Worm (Caenorhabditis elegans) whole organism, L1 larva: ENCODE results near the gene golg-2.

ENCODE experiments used
- C04F5.9 ChIP-seq: sonication (generic microtip); optimal IDR thresholded peaks from 2 replicates; lab custom pipeline; 2016; ENCODE audit warnings: missing genetic modification characterization, missing compliant biosample characterization
- C34B4.2 ChIP-seq: sonication (generic microtip); optimal IDR thresholded peaks from 2 replicates; lab custom pipeline; 2017; ENCODE audit warnings: mild to moderate bottlenecking, missing genetic modification characterization, missing compliant biosample characterization
- alr-1 ChIP-seq: fragments of 200-800 bp; sonication (Bioruptor generic); optimal IDR thresholded peaks from 2 replicates; lab custom pipeline; 2018; ENCODE audit warnings: borderline replicate concordance, mild to moderate bottlenecking, missing genetic modification characterization, missing compliant biosample characterization
- aly-2 ChIP-seq: fragments of 150-350 bp; optimal IDR thresholded peaks from 2 replicates; lab custom pipeline; 2014; ENCODE audit warnings: missing biosample characterization, missing genetic modification characterization
- ama-1 ChIP-seq: fragments of 150-350 bp; optimal IDR thresholded peaks from 2 replicates; lab custom pipeline; 2014
- blmp-1 ChIP-seq: fragments of 150-350 bp; optimal IDR thresholded peaks from 2 replicates; lab custom pipeline; 2014; ENCODE audit warnings: missing biosample characterization, missing genetic modification characterization
- ceh-63 ChIP-seq: fragments of 200-800 bp; sonication (Bioruptor generic); optimal IDR thresholded peaks from 2 replicates; lab custom pipeline; 2018; ENCODE audit warnings: mild to moderate bottlenecking, missing genetic modification characterization, missing compliant biosample characterization
- ceh-8 ChIP-seq: fragments of 200-800 bp; sonication (Bioruptor generic); optimal IDR thresholded peaks from 2 replicates; lab custom pipeline; 2018; ENCODE audit warnings: mild to moderate bottlenecking, missing genetic modification characterization, moderate library complexity, missing compliant biosample characterization
- ceh-90 ChIP-seq: sonication (generic microtip); optimal IDR thresholded peaks from 2 replicates; lab custom pipeline; 2016; ENCODE audit warnings: missing genetic modification characterization, missing compliant biosample characterization
- dpl-1 ChIP-seq, 3 experiments: fragments of 150-350 bp in 2 of 3; sonication (generic microtip) in 1 of 3; optimal IDR thresholded peaks; 2 replicates each; lab custom pipeline; 2014 to 2017; ENCODE audit warnings: missing biosample characterization in 3 of 3, missing genetic modification characterization in 3 of 3, missing genetic modification reagents in 3 of 3
- dsc-1 ChIP-seq: sonication (generic microtip); optimal IDR thresholded peaks from 2 replicates; lab custom pipeline; 2016; ENCODE audit warnings: mild to moderate bottlenecking, missing genetic modification characterization, missing compliant biosample characterization
- egl-13 ChIP-seq: sonication (generic microtip); optimal IDR thresholded peaks from 2 replicates; lab custom pipeline; 2016; ENCODE audit warnings: missing genotype, missing genetic modification reagents, missing genetic modification characterization, missing compliant biosample characterization
- elt-2 ChIP-seq: sonication (generic microtip); optimal IDR thresholded peaks from 2 replicates; lab custom pipeline; 2016; ENCODE audit warnings: missing genetic modification characterization, mild to moderate bottlenecking, inconsistent platforms, missing compliant biosample characterization, missing genetic modification reagents
- elt-3 ChIP-seq, 6 experiments: fragments of 150-350 bp in 1 of 6; sonication (generic microtip); optimal IDR thresholded peaks; 2 replicates each; lab custom pipeline; 2017 to 2018; ENCODE audit warnings: missing biosample characterization in 6 of 6, missing genetic modification characterization in 6 of 6, inconsistent platforms in 1 of 6
- ets-5 ChIP-seq: fragments of 200-800 bp; sonication (Bioruptor generic); IDR thresholded peaks from 2 replicates; pipeline ENCODE4 v1.3.6; 2022; ENCODE audit warnings: missing genetic modification characterization, missing compliant biosample characterization
- fkh-10 ChIP-seq: sonication (generic microtip); optimal IDR thresholded peaks from 2 replicates; lab custom pipeline; 2017; ENCODE audit warnings: missing biosample characterization, missing genetic modification reagents, missing genetic modification characterization
- fkh-4 ChIP-seq: sonication (generic microtip); optimal IDR thresholded peaks from 2 replicates; lab custom pipeline; 2016; ENCODE audit warnings: missing compliant biosample characterization, missing genetic modification characterization, borderline replicate concordance
- fkh-8 ChIP-seq: sonication (generic microtip); optimal IDR thresholded peaks from 2 replicates; lab custom pipeline; 2016; ENCODE audit warnings: mild to moderate bottlenecking, missing genetic modification characterization, missing compliant biosample characterization
- hpl-2 ChIP-seq: fragments of 150-350 bp; optimal IDR thresholded peaks from 2 replicates; lab custom pipeline; 2014; ENCODE audit warnings: missing biosample characterization, missing genetic modification reagents, missing genetic modification characterization
- jun-1 ChIP-seq: fragments of 150-350 bp; optimal IDR thresholded peaks from 2 replicates; lab custom pipeline; 2014; ENCODE audit warnings: missing biosample characterization, missing genetic modification reagents, missing genetic modification characterization
- lin-13 ChIP-seq: fragments of 150-350 bp; optimal IDR thresholded peaks from 2 replicates; lab custom pipeline; 2014; ENCODE audit warnings: missing biosample characterization, missing genetic modification reagents, missing genetic modification characterization
- lin-14 ChIP-seq: fragments of 200-800 bp; sonication (Bioruptor generic); optimal IDR thresholded peaks from 2 replicates; lab custom pipeline; 2018; ENCODE audit warnings: mild to moderate bottlenecking, missing genetic modification characterization, moderate library complexity, missing compliant biosample characterization
- lsy-2 ChIP-seq, 2 experiments: fragments of 150-350 bp; optimal IDR thresholded peaks; 2 replicates each; lab custom pipeline; 2014; ENCODE audit warnings: missing biosample characterization in 2 of 2, missing genetic modification characterization in 2 of 2
- mef-2 ChIP-seq: fragments of 150-350 bp; optimal IDR thresholded peaks from 2 replicates; lab custom pipeline; 2014; ENCODE audit warnings: missing biosample characterization, missing genetic modification characterization
- nhr-12 ChIP-seq: sonication (generic microtip); optimal IDR thresholded peaks from 2 replicates; lab custom pipeline; 2017; ENCODE audit warnings: missing biosample characterization, missing genetic modification characterization
- nhr-47 ChIP-seq: sonication (generic microtip); optimal IDR thresholded peaks from 2 replicates; lab custom pipeline; 2016; ENCODE audit warnings: mild to moderate bottlenecking, missing genetic modification characterization, moderate library complexity, missing compliant biosample characterization
- nhr-71 ChIP-seq: sonication (generic microtip); optimal IDR thresholded peaks from 2 replicates; lab custom pipeline; 2016; ENCODE audit warnings: mild to moderate bottlenecking, missing genetic modification characterization, moderate library complexity, missing compliant biosample characterization
- nhr-76 ChIP-seq: sonication (generic microtip); optimal IDR thresholded peaks from 2 replicates; lab custom pipeline; 2017; ENCODE audit warnings: missing biosample characterization, missing genetic modification characterization
- nhr-77 ChIP-seq: fragments of 150-350 bp; optimal IDR thresholded peaks from 2 replicates; lab custom pipeline; 2014; ENCODE audit warnings: missing biosample characterization, missing genetic modification characterization
- pag-3 ChIP-seq: sonication (generic microtip); optimal IDR thresholded peaks from 2 replicates; lab custom pipeline; 2017; ENCODE audit warnings: missing genetic modification characterization, mild to moderate bottlenecking, missing compliant biosample characterization, antibody characterized with exemption, borderline replicate concordance; ENCODE audit not compliant: insufficient read depth
- pax-3 ChIP-seq: fragments of 200-800 bp; sonication (Bioruptor generic); optimal IDR thresholded peaks from 2 replicates; lab custom pipeline; 2018; ENCODE audit warnings: mild to moderate bottlenecking, missing genetic modification characterization, moderate library complexity, missing compliant biosample characterization
- pqm-1 ChIP-seq: sonication (generic microtip); optimal IDR thresholded peaks from 3 replicates; lab custom pipeline; 2017; ENCODE audit warnings: missing biosample characterization, missing genetic modification characterization
- snpc-4 ChIP-seq: fragments of 150-350 bp; optimal IDR thresholded peaks from 2 replicates; lab custom pipeline; 2014; ENCODE audit warnings: missing biosample characterization, missing genetic modification characterization
- snu-23 ChIP-seq: sonication (generic microtip); optimal IDR thresholded peaks from 2 replicates; lab custom pipeline; 2016; ENCODE audit warnings: missing genetic modification characterization, missing compliant biosample characterization
- sox-4 ChIP-seq: sonication (generic microtip); optimal IDR thresholded peaks from 2 replicates; lab custom pipeline; 2016; ENCODE audit warnings: missing genetic modification characterization, missing compliant biosample characterization
- sup-37 ChIP-seq: fragments of 200-800 bp; sonication (Bioruptor generic); optimal IDR thresholded peaks from 2 replicates; lab custom pipeline; 2018; ENCODE audit warnings: mild to moderate bottlenecking, missing genetic modification characterization, missing compliant biosample characterization
- swsn-7 ChIP-seq: sonication (generic microtip); optimal IDR thresholded peaks from 2 replicates; lab custom pipeline; 2016; ENCODE audit warnings: missing genetic modification characterization, missing compliant biosample characterization
- tlp-1 ChIP-seq: fragments of 150-350 bp; optimal IDR thresholded peaks from 2 replicates; lab custom pipeline; 2014; ENCODE audit warnings: missing biosample characterization, missing genetic modification characterization
- unc-130 ChIP-seq: fragments of 150-350 bp; optimal IDR thresholded peaks from 2 replicates; lab custom pipeline; 2017; ENCODE audit warnings: missing biosample characterization, missing genetic modification characterization, inconsistent platforms
- unc-30 ChIP-seq: sonication (generic microtip); optimal IDR thresholded peaks from 2 replicates; lab custom pipeline; 2017; ENCODE audit warnings: missing biosample characterization, missing genetic modification characterization
- unc-62 ChIP-seq: fragments of 150-350 bp; optimal IDR thresholded peaks from 2 replicates; lab custom pipeline; 2014; ENCODE audit warnings: missing biosample characterization, missing genetic modification reagents, missing genetic modification characterization
- unc-86 ChIP-seq: sonication (generic microtip); optimal IDR thresholded peaks from 2 replicates; lab custom pipeline; 2016; ENCODE audit warnings: missing genetic modification characterization, missing compliant biosample characterization
- unc-98 ChIP-seq: fragments of 200-800 bp; sonication (Bioruptor generic); IDR thresholded peaks from 2 replicates; pipeline ENCODE4 v1.3.6; 2022; ENCODE audit warnings: missing genetic modification characterization, missing compliant biosample characterization
- vab-15 ChIP-seq: sonication (generic microtip); optimal IDR thresholded peaks from 2 replicates; lab custom pipeline; 2017; ENCODE audit warnings: missing genotype, mild to moderate bottlenecking, missing genetic modification characterization, missing compliant biosample characterization
- xbp-1 ChIP-seq: sonication (generic microtip); optimal IDR thresholded peaks from 2 replicates; lab custom pipeline; 2016; ENCODE audit warnings: missing genetic modification characterization, missing compliant biosample characterization
- zag-1 ChIP-seq: fragments of 150-350 bp; optimal IDR thresholded peaks from 2 replicates; lab custom pipeline; 2014; ENCODE audit warnings: missing biosample characterization, missing genetic modification characterization
- ztf-11 ChIP-seq, 2 experiments: sonication (generic microtip); optimal IDR thresholded peaks; 2 replicates each; lab custom pipeline; 2016 to 2017; ENCODE audit warnings: missing genetic modification characterization in 2 of 2, missing biosample characterization in 1 of 2, missing compliant biosample characterization in 1 of 2
- ztf-4 ChIP-seq: fragments of 150-350 bp; optimal IDR thresholded peaks from 2 replicates; lab custom pipeline; 2014; ENCODE audit warnings: missing biosample characterization, missing genetic modification characterization

golg-2 gene

ce11 chrII:5067927-5068326 lies 28.0 kb upstream of the golg-2 start, which contains the start of gene C27A2.8:
Gene C27A2.8 (minus strand): TSS chrII:5068043.
- TF ChIP-seq hpl-2, result no peak
- no peak for TF ChIP-seq jun-1 (tag; lab: Kevin White, UChicago)
- no peak for TF ChIP-seq elt-3 (tag; optimal IDR thresholded peaks at IDR 0.05; lab: Kevin White, UChicago)
- TF ChIP-seq egl-13 (tag; lab: Kevin White, UChicago), result peak; percentile 42
- TF ChIP-seq pag-3 (tag; lab: Kevin White, UChicago), result no peak
- peak; percentile 64 for TF ChIP-seq dsc-1 (tag; lab: Kevin White, UChicago)
- TF ChIP-seq ztf-4 (tag; lab: Kevin White, UChicago), result no peak
- no peak for TF ChIP-seq snu-23 (GFP tag; lab: Kevin White, UChicago)
- no peak for TF ChIP-seq ceh-63 (GFP tag; lab: Kevin White, UChicago)
- TF ChIP-seq nhr-76 (tag; lab: Kevin White, UChicago), result no peak
- TF ChIP-seq elt-2, result no peak
- TF ChIP-seq xbp-1 (tag; lab: Kevin White, UChicago), result no peak
- no peak for TF ChIP-seq nhr-77 (tag; lab: Kevin White, UChicago)
- peak; percentile 76 for TF ChIP-seq fkh-8
- no peak for TF ChIP-seq vab-15 (tag; lab: Kevin White, UChicago)
- TF ChIP-seq zag-1 (tag; lab: Kevin White, UChicago), result no peak
- TF ChIP-seq unc-30, result no peak
- TF ChIP-seq lin-13 (GFP tag; lab: Kevin White, UChicago), result no peak

- no peak for TF ChIP-seq blmp-1
- TF ChIP-seq fkh-10 (GFP tag; lab: Kevin White, UChicago), result no peak
- no peak for TF ChIP-seq tlp-1
- peak; percentile 26 for TF ChIP-seq nhr-47 (tag; lab: Kevin White, UChicago)
- TF ChIP-seq nhr-12 (tag; lab: Kevin White, UChicago), result no peak
- peak; percentile 92 for TF ChIP-seq dsc-1 (tag; lab: Kevin White, UChicago)
- peak; percentile 2 for TF ChIP-seq sox-4 (tag; lab: Kevin White, UChicago)
- peak; percentile 8 for TF ChIP-seq nhr-71 (tag; lab: Kevin White, UChicago)
- TF ChIP-seq ceh-8 (GFP tag; lab: Kevin White, UChicago), result no peak
- no peak for TF ChIP-seq fkh-4 (tag; lab: Kevin White, UChicago)
- TF ChIP-seq C04F5.9 (tag; lab: Kevin White, UChicago), result no peak
- TF ChIP-seq aly-2, result no peak
- TF ChIP-seq pax-3 (tag; lab: Kevin White, UChicago), result peak; percentile 33
Observed at ce11 chrII:5066967-5067366, 27.1 kb upstream of the golg-2 start.

ce11 chrII:5061794-5062368 lies 22.0 kb upstream of the golg-2 start, which contains the start of gene smc-5:
Gene smc-5 (plus strand): TSS chrII:5062125.
- TF ChIP-seq dpl-1 (GFP tag; optimal IDR thresholded peaks at IDR 0.05; lab: Kevin White, UChicago) (peak; percentile 82 to 91 (median 84)), sup-37 (GFP tag; lab: Kevin White, UChicago) (no peak), ceh-90 (tag; lab: Kevin White, UChicago) (no peak), pqm-1 (tag; lab: Kevin White, UChicago) (no peak), unc-98 (GFP tag; lab: Robert Waterston, UW) (peak; percentile 25; the same call in 1 of the 2 replicates), ama-1 (lab: Kevin White, UChicago) (no peak), lin-14 (peak; percentile 69), C04F5.9 (tag; lab: Kevin White, UChicago) (no peak), ztf-11 (tag; optimal IDR thresholded peaks at IDR 0.05; lab: Kevin White, UChicago) (peak in 1 of 2 experiments; percentile 48), sox-4 (tag; lab: Kevin White, UChicago) (peak; percentile 16), swsn-7 (tag; lab: Kevin White, UChicago) (peak; percentile 59), nhr-12 (tag; lab: Kevin White, UChicago) (no peak), unc-30 (no peak), xbp-1 (tag; lab: Kevin White, UChicago) (peak; percentile 56), snpc-4 (tag; lab: Kevin White, UChicago) (peak; percentile 63), dsc-1 (tag; lab: Kevin White, UChicago) (peak; percentile 39), unc-86 (peak; percentile 49), fkh-10 (GFP tag; lab: Kevin White, UChicago) (peak; percentile 24), ztf-4 (tag; lab: Kevin White, UChicago) (no peak), unc-130 (peak; percentile 45), nhr-77 (tag; lab: Kevin White, UChicago) (peak; percentile 62), mef-2 (tag; lab: Kevin White, UChicago) (peak; percentile 51), unc-62 (GFP tag; lab: Kevin White, UChicago) (no peak), C34B4.2 (tag; lab: Kevin White, UChicago) (no peak), hpl-2 (peak; percentile 8), ets-5 (no peak), lsy-2 (tag; optimal IDR thresholded peaks at IDR 0.05; lab: Kevin White, UChicago) (peak; percentile 71 to 94), alr-1 (tag; lab: Kevin White, UChicago) (no peak)
